Worm (Caenorhabditis elegans): ENCODE data around the gene tag-180.

DNA sequence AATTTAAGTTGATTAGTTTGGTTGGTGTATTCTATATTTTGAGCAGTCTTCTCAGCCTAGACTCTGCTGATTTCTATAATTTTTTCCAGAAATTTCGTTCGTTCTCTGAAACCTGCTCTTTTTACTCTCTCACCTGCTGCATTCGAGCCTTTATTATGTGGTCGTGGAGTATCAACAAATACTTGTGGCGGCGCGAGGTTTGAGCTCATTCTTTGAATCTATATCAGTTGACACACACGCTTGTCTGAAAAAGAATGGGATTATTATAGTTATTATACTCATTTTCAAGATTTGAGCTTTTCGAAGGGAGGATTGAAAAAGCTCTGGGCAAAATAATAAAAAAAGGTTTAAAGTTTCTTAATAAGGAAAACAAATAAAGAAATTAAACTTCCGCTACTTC lies 46.8 kb upstream of the tag-180 start:
- TF ChIP-seq zag-1 (tag; optimal IDR thresholded peaks at IDR 0.05) (no peak), elt-3 (tag; optimal IDR thresholded peaks at IDR 0.05) (no peak), pha-4 (tag; optimal IDR thresholded peaks at IDR 0.05) (no peak), nhr-76 (tag; optimal IDR thresholded peaks at IDR 0.05) (no peak), lsy-12 (tag; optimal IDR thresholded peaks at IDR 0.05) (no peak), skn-1 (tag; optimal IDR thresholded peaks at IDR 0.05) (no peak), snpc-4 (tag; optimal IDR thresholded peaks at IDR 0.05) (no peak), nhr-25 (tag; optimal IDR thresholded peaks at IDR 0.05) (no peak), nhr-23 (tag; optimal IDR thresholded peaks at IDR 0.05) (no peak)

Data from whole organism, L3 larva.